Fruit fly (Drosophila melanogaster) whole organism, embryonic: Measurements from ENCODE around the gene ari-1.
A peak's percentile ranks its signal among the peaks of the same experiment; 100 is the strongest.

ENCODE experiments used
- Abd-B ChIP-seq: fragments of 200-800 bp; sonication (Bioruptor generic); optimal IDR thresholded peaks from 2 replicates; lab custom pipeline; 2018; ENCODE audit warnings: missing biosample characterization, mild to moderate bottlenecking, missing genetic modification characterization, moderate library complexity
- Ada2b ChIP-seq: fragments of 200-800 bp; sonication (Bioruptor generic); IDR thresholded peaks from 2 replicates; pipeline ENCODE4 v1.3.6; 2022; ENCODE audit warnings: missing biosample characterization, missing genetic modification characterization
- BtbVII ChIP-seq: fragments of 200-800 bp; sonication (Bioruptor generic); optimal IDR thresholded peaks from 3 replicates; lab custom pipeline; 2017; ENCODE audit warnings: missing biosample characterization, mild to moderate bottlenecking, missing genetic modification characterization
- CG10147 ChIP-seq: fragments of 200-800 bp; sonication (Bioruptor generic); optimal IDR thresholded peaks from 2 replicates; lab custom pipeline; 2019; ENCODE audit warnings: missing biosample characterization, mild to moderate bottlenecking, missing genetic modification characterization, moderate library complexity
- CG10267 ChIP-seq: fragments of 200-800 bp; sonication (Bioruptor generic); optimal IDR thresholded peaks from 2 replicates; lab custom pipeline; 2018; ENCODE audit warnings: missing biosample characterization, mild to moderate bottlenecking, missing genetic modification characterization, moderate library complexity
- CG10654 ChIP-seq: fragments of 200-800 bp; sonication (Bioruptor generic); optimal IDR thresholded peaks from 2 replicates; lab custom pipeline; 2016; ENCODE audit warnings: missing biosample characterization, missing genetic modification characterization
- CG11723 ChIP-seq: fragments of 200-800 bp; sonication (Bioruptor generic); optimal IDR thresholded peaks from 2 replicates; lab custom pipeline; 2017; ENCODE audit warnings: missing biosample characterization, mild to moderate bottlenecking, missing genetic modification characterization
- CG12769 ChIP-seq: fragments of 200-800 bp; sonication (Bioruptor generic); optimal IDR thresholded peaks from 2 replicates; lab custom pipeline; 2019; ENCODE audit warnings: missing biosample characterization, mild to moderate bottlenecking, missing genetic modification characterization, moderate library complexity
- CG13894 ChIP-seq: fragments of 200-800 bp; sonication (Bioruptor generic); optimal IDR thresholded peaks from 3 replicates; lab custom pipeline; 2018; ENCODE audit warnings: missing biosample characterization, mild to moderate bottlenecking, missing genetic modification characterization, moderate library complexity
- CG14441 ChIP-seq: fragments of 200-800 bp; sonication (Bioruptor generic); IDR thresholded peaks from 2 replicates; pipeline ENCODE4 v1.3.6; 2022; ENCODE audit warnings: missing biosample characterization, missing genetic modification characterization
- CG16863 ChIP-seq: fragments of 200-800 bp; sonication (Bioruptor generic); optimal IDR thresholded peaks from 3 replicates; lab custom pipeline; 2016; ENCODE audit warnings: missing biosample characterization, missing genetic modification characterization
- CG18619 ChIP-seq: fragments of 200-800 bp; sonication (Bioruptor generic); optimal IDR thresholded peaks from 3 replicates; lab custom pipeline; 2017; ENCODE audit warnings: missing biosample characterization, mild to moderate bottlenecking, missing genetic modification characterization
- CG2120 ChIP-seq: fragments of 200-800 bp; sonication (Bioruptor generic); optimal IDR thresholded peaks from 3 replicates; lab custom pipeline; 2016; ENCODE audit warnings: missing biosample characterization, missing genetic modification characterization
- CG2678 ChIP-seq: fragments of 200-800 bp; sonication (Bioruptor generic); optimal IDR thresholded peaks from 3 replicates; lab custom pipeline; 2019; ENCODE audit warnings: missing biosample characterization, mild to moderate bottlenecking, missing genetic modification characterization, moderate library complexity
- CG32532 ChIP-seq: fragments of 200-800 bp; sonication (Bioruptor generic); IDR thresholded peaks from 2 replicates; pipeline ENCODE4 v1.3.6; 2022; ENCODE audit warnings: missing biosample characterization, missing genetic modification characterization
- CG34224 ChIP-seq: fragments of 200-800 bp; sonication (Bioruptor generic); IDR thresholded peaks from 3 replicates; pipeline ENCODE4 v1.3.6; 2022; ENCODE audit warnings: missing biosample characterization, missing genetic modification characterization; ENCODE audit not compliant: partially characterized antibody
- CG3847 ChIP-seq: fragments of 200-800 bp; sonication (Bioruptor generic); IDR thresholded peaks from 2 replicates; pipeline ENCODE4 v1.3.6; 2022; ENCODE audit warnings: missing biosample characterization, missing genetic modification characterization
- CG42726 ChIP-seq: fragments of 200-800 bp; sonication (Bioruptor generic); IDR thresholded peaks from 2 replicates; pipeline ENCODE4 v1.3.6; 2022; ENCODE audit warnings: missing biosample characterization, missing genetic modification characterization; ENCODE audit not compliant: partially characterized antibody
- CG5245 ChIP-seq: fragments of 200-800 bp; sonication (Bioruptor generic); optimal IDR thresholded peaks from 3 replicates; lab custom pipeline; 2016; ENCODE audit warnings: missing biosample characterization, missing genetic modification characterization
- CG7839 ChIP-seq: fragments of 200-800 bp; sonication (Bioruptor generic); optimal IDR thresholded peaks from 3 replicates; lab custom pipeline; 2018; ENCODE audit warnings: missing biosample characterization, mild to moderate bottlenecking, missing genetic modification characterization, moderate library complexity
- CG8359 ChIP-seq: fragments of 200-800 bp; sonication (Bioruptor generic); optimal IDR thresholded peaks from 2 replicates; lab custom pipeline; 2017; ENCODE audit warnings: missing biosample characterization, mild to moderate bottlenecking, missing genetic modification characterization, borderline replicate concordance
- CG9727 ChIP-seq: fragments of 200-800 bp; sonication (Bioruptor generic); optimal IDR thresholded peaks from 3 replicates; lab custom pipeline; 2017; ENCODE audit warnings: missing biosample characterization, mild to moderate bottlenecking, missing genetic modification characterization
- CG9932 ChIP-seq: fragments of 200-800 bp; sonication (Bioruptor generic); IDR thresholded peaks from 2 replicates; pipeline ENCODE4 v1.3.6; 2022; ENCODE audit warnings: missing biosample characterization, missing genetic modification characterization
- CTCF ChIP-seq: fragments of 200-800 bp; sonication (Bioruptor generic); optimal IDR thresholded peaks from 2 replicates; lab custom pipeline; 2017; ENCODE audit warnings: missing biosample characterization, mild to moderate bottlenecking, missing genetic modification characterization, moderate library complexity
- Camta ChIP-seq: fragments of 200-800 bp; sonication (Bioruptor generic); optimal IDR thresholded peaks from 2 replicates; lab custom pipeline; 2016; ENCODE audit warnings: missing biosample characterization, missing genetic modification characterization
- D19A ChIP-seq: fragments of 200-800 bp; optimal IDR thresholded peaks from 3 replicates; lab custom pipeline; 2019; ENCODE audit warnings: missing biosample characterization, mild to moderate bottlenecking, missing genetic modification characterization, moderate library complexity
- D19B ChIP-seq: fragments of 200-800 bp; sonication (Bioruptor generic); optimal IDR thresholded peaks from 2 replicates; lab custom pipeline; 2017; ENCODE audit warnings: missing biosample characterization, mild to moderate bottlenecking, missing genetic modification characterization
- HHEX ChIP-seq: fragments of 200-800 bp; sonication (Bioruptor generic); optimal IDR thresholded peaks from 3 replicates; lab custom pipeline; 2017; ENCODE audit warnings: missing biosample characterization, mild to moderate bottlenecking, missing genetic modification characterization, missing genetic modification reagents
- Hr51 ChIP-seq, 2 experiments: fragments of 200-800 bp; sonication (Bioruptor generic); optimal IDR thresholded peaks; 2 replicates in 1 of 2; 3 replicates in 1 of 2; lab custom pipeline; 2016 to 2018; ENCODE audit warnings: missing biosample characterization in 2 of 2, missing genetic modification characterization in 2 of 2, mild to moderate bottlenecking in 1 of 2, moderate library complexity in 1 of 2
- PHDP ChIP-seq: fragments of 200-800 bp; sonication (Bioruptor generic); optimal IDR thresholded peaks from 3 replicates; lab custom pipeline; 2018; ENCODE audit warnings: missing biosample characterization, mild to moderate bottlenecking, missing genetic modification characterization, moderate library complexity
- Sry-δ ChIP-seq: fragments of 200-800 bp; sonication (Bioruptor generic); optimal IDR thresholded peaks from 2 replicates; lab custom pipeline; 2016; ENCODE audit warnings: missing biosample characterization, missing genetic modification characterization
- Taf1 ChIP-seq: fragments of 200-800 bp; sonication (Bioruptor generic); IDR thresholded peaks from 2 replicates; pipeline ENCODE4 v1.3.6; 2022; ENCODE audit warnings: missing biosample characterization, missing genetic modification characterization
- al ChIP-seq: fragments of 200-800 bp; sonication (Bioruptor generic); IDR thresholded peaks from 2 replicates; pipeline ENCODE4 v1.3.6; 2022; ENCODE audit warnings: missing biosample characterization, missing genetic modification characterization
- ci ChIP-seq: fragments of 200-800 bp; sonication (Bioruptor generic); IDR thresholded peaks from 3 replicates; pipeline ENCODE4 v1.3.6; 2022; ENCODE audit warnings: missing biosample characterization, missing genetic modification characterization
- crol ChIP-seq: fragments of 200-800 bp; sonication (Bioruptor generic); IDR thresholded peaks from 2 replicates; pipeline ENCODE4 v1.3.6; 2022; ENCODE audit warnings: missing biosample characterization, missing genetic modification characterization
- cwo ChIP-seq: fragments of 200-800 bp; sonication (Bioruptor generic); optimal IDR thresholded peaks from 3 replicates; lab custom pipeline; 2017; ENCODE audit warnings: missing biosample characterization, missing genetic modification characterization, mild to moderate bottlenecking, moderate library complexity, missing genetic modification reagents
- fd3F ChIP-seq: fragments of 200-800 bp; sonication (Bioruptor generic); optimal IDR thresholded peaks from 2 replicates; lab custom pipeline; 2018; ENCODE audit warnings: missing biosample characterization, mild to moderate bottlenecking, missing genetic modification characterization, moderate library complexity
- gsb ChIP-seq: fragments of 200-800 bp; sonication (Bioruptor generic); IDR thresholded peaks from 2 replicates; pipeline ENCODE4 v1.3.6; 2022; ENCODE audit warnings: missing biosample characterization, missing genetic modification characterization
- hkb ChIP-seq, 2 experiments: fragments of 200-800 bp in 1 of 2; fragments of >200 bp in 1 of 2; sonication (Bioruptor generic) in 1 of 2; IDR thresholded peaks in 1 of 2; optimal IDR thresholded peaks in 1 of 2; 2 replicates each; pipeline versions ENCODE4 v1.3.6 to Lab custom; 2017 to 2022; ENCODE audit warnings: missing biosample characterization in 1 of 2, missing genetic modification characterization in 1 of 2
- ken ChIP-seq: fragments of 200-800 bp; sonication (Bioruptor generic); IDR thresholded peaks from 3 replicates; pipeline ENCODE4 v1.3.6; 2022; ENCODE audit warnings: missing biosample characterization, missing genetic modification characterization
- lbe ChIP-seq: fragments of 200-800 bp; sonication (Bioruptor generic); optimal IDR thresholded peaks from 2 replicates; lab custom pipeline; 2016; ENCODE audit warnings: missing biosample characterization, mild to moderate bottlenecking, missing genetic modification characterization
- lilli ChIP-seq: fragments of 200-800 bp; sonication (Bioruptor generic); optimal IDR thresholded peaks from 3 replicates; lab custom pipeline; 2016; ENCODE audit warnings: missing biosample characterization, missing genetic modification characterization
- nerfin-1 ChIP-seq: fragments of 200-800 bp; sonication (Bioruptor generic); optimal IDR thresholded peaks from 3 replicates; lab custom pipeline; 2019; ENCODE audit warnings: missing biosample characterization, mild to moderate bottlenecking, missing genetic modification characterization, moderate library complexity
- nom ChIP-seq: fragments of 200-800 bp; sonication (Bioruptor generic); optimal IDR thresholded peaks from 2 replicates; lab custom pipeline; 2017; ENCODE audit warnings: missing biosample characterization, missing genetic modification characterization, mild to moderate bottlenecking, moderate library complexity, missing genetic modification reagents
- org-1 ChIP-seq: fragments of 200-800 bp; sonication (Bioruptor generic); optimal IDR thresholded peaks from 2 replicates; lab custom pipeline; 2017; ENCODE audit warnings: missing biosample characterization, missing genetic modification characterization
- schlank ChIP-seq: fragments of 200-800 bp; sonication (Bioruptor generic); optimal IDR thresholded peaks from 2 replicates; lab custom pipeline; 2018; ENCODE audit warnings: missing biosample characterization, mild to moderate bottlenecking, missing genetic modification characterization
- scrt ChIP-seq: fragments of 200-800 bp; sonication (Bioruptor generic); optimal IDR thresholded peaks from 2 replicates; lab custom pipeline; 2018; ENCODE audit warnings: missing biosample characterization, mild to moderate bottlenecking, missing genetic modification characterization, moderate library complexity
- sna ChIP-seq: fragments of 200-800 bp; sonication (Bioruptor generic); IDR thresholded peaks from 2 replicates; pipeline ENCODE4 v1.3.6; 2022; ENCODE audit warnings: missing biosample characterization, missing genetic modification characterization; ENCODE audit not compliant: partially characterized antibody
- sob ChIP-seq: fragments of 200-800 bp; sonication (Bioruptor generic); IDR thresholded peaks from 2 replicates; pipeline ENCODE4 v1.3.6; 2022; ENCODE audit warnings: missing biosample characterization, missing genetic modification characterization

Gene ari-1

DNA sequence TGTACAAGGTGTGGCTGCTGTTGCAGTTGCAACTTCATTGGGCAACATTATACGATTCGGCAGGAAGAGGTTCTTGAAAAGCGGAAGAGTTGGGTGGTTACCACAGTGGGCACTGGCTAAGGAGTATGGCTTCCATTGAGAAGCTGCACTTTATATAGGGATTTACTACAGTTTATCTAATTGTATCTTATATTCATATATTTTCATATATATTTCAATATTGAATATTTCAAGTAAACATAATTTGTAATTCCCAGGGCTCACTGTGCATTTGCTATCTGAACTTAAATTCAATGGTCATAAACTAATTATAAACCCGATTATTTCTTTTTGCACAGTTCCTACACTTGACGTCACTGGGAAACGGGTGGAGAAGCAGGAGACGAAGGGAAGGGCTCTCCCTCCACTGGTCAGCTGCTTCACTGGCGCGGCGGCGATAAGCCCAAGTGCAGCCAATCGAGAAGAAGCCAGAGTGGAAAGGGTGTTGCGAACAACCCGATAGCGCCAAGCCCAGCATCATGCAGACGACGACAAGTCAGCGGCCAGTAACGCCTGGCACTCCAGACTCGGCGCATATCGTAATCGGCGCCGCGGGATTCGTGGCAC is 42.7 kb downstream of the ari-1 start (continued):
- TF ChIP-seq CG13894 (tag; lab: Kevin White, UChicago): peak; percentile 25
- TF ChIP-seq Camta (GFP tag; lab: Kevin White, UChicago): no peak
- no peak for TF ChIP-seq CG14441 (GFP tag; lab: Robert Waterston, UW)
- TF ChIP-seq Hr51 (GFP tag; optimal IDR thresholded peaks at IDR 0.05; lab: Kevin White, UChicago): peak in 1 of 2 experiments; percentile 49
- TF ChIP-seq lilli (GFP tag; lab: Kevin White, UChicago): peak; percentile 42
- peak; percentile 2 for TF ChIP-seq CG7839 (tag; lab: Kevin White, UChicago)
- no peak for TF ChIP-seq hkb (optimal IDR thresholded peaks at IDR 0.05; lab: Kevin White, UChicago)
- TF ChIP-seq hkb (GFP tag; IDR thresholded peaks at IDR 0.05; lab: Robert Waterston, UW): peak; percentile 43; the same call in 1 of the 2 replicates
- TF ChIP-seq CG34224 (GFP tag; lab: Robert Waterston, UW): no peak
- no peak for TF ChIP-seq sna (GFP tag; lab: Robert Waterston, UW)
- TF ChIP-seq Sry-δ (GFP tag; lab: Kevin White, UChicago): no peak
- peak; percentile 53 for TF ChIP-seq PHDP (tag; lab: Kevin White, UChicago)
- peak; percentile 57 for TF ChIP-seq CG2120 (GFP tag; lab: Kevin White, UChicago)
- TF ChIP-seq ci (GFP tag; lab: Robert Waterston, UW): peak; percentile 17; the same call in 1 of the 3 replicates
- no peak; the same call in 1 of the 2 replicates for TF ChIP-seq Taf1 (GFP tag; lab: Robert Waterston, UW)
- peak; percentile 40 for TF ChIP-seq CG9727
- no peak for TF ChIP-seq Abd-B (GFP tag; lab: Kevin White, UChicago)
- TF ChIP-seq CG12769 (tag; lab: Kevin White, UChicago): peak; percentile 54
- TF ChIP-seq CG8359 (GFP tag; lab: Kevin White, UChicago): no peak
- no peak for TF ChIP-seq CG10267 (tag; lab: Kevin White, UChicago)
- no peak for TF ChIP-seq gsb (GFP tag; lab: Robert Waterston, UW)
- TF ChIP-seq CG10147 (GFP tag; lab: Kevin White, UChicago): peak; percentile 23
- no peak for TF ChIP-seq ken
- peak; percentile 47 for TF ChIP-seq fd3F (GFP tag; lab: Kevin White, UChicago)
- TF ChIP-seq CG10654 (GFP tag; lab: Kevin White, UChicago): no peak
- TF ChIP-seq D19B (GFP tag; lab: Kevin White, UChicago): peak; percentile 19
- TF ChIP-seq cwo: peak; percentile 28
- peak; percentile 2 for TF ChIP-seq scrt (GFP tag; lab: Kevin White, UChicago)
- peak; percentile 8 for TF ChIP-seq org-1 (GFP tag; lab: Kevin White, UChicago)
- peak; percentile 51 for TF ChIP-seq CG3847 (GFP tag; lab: Robert Waterston, UW)
- peak; percentile 71 for TF ChIP-seq CG2678 (tag; lab: Kevin White, UChicago)
- peak; percentile 19 for TF ChIP-seq CG18619
- no peak for TF ChIP-seq nerfin-1 (tag; lab: Kevin White, UChicago)
- TF ChIP-seq al (GFP tag; lab: Robert Waterston, UW): peak; percentile 47
- no peak for TF ChIP-seq lbe (GFP tag; lab: Kevin White, UChicago)
- peak; percentile 40 for TF ChIP-seq Ada2b
- TF ChIP-seq HHEX: peak; percentile 41
- peak; percentile 4 for TF ChIP-seq D19A (tag; lab: Kevin White, UChicago)
- peak; percentile 16 for TF ChIP-seq BtbVII
- TF ChIP-seq crol (GFP tag; lab: Robert Waterston, UW): peak; percentile 58
- TF ChIP-seq CG16863 (GFP tag; lab: Kevin White, UChicago): no peak
- TF ChIP-seq nom (GFP tag; lab: Kevin White, UChicago): no peak
- no peak for TF ChIP-seq CG42726 (GFP tag; lab: Robert Waterston, UW)
- TF ChIP-seq sob (GFP tag; lab: Robert Waterston, UW): peak; percentile 56
- TF ChIP-seq CG9932: peak; percentile 45
- no peak for TF ChIP-seq CTCF (GFP tag; lab: Kevin White, UChicago)
- no peak for TF ChIP-seq CG5245 (GFP tag; lab: Kevin White, UChicago)
- TF ChIP-seq schlank (tag; lab: Kevin White, UChicago): no peak
- no peak for TF ChIP-seq CG11723 (GFP tag; lab: Kevin White, UChicago)
- peak; percentile 60 for TF ChIP-seq CG32532
